Fruit fly (Drosophila melanogaster) whole organism, embryonic: ENCODE data around the gene CG15012.

ENCODE experiments used
- CG10979 ChIP-seq: fragments of 200-800 bp; sonication (Bioruptor generic); optimal IDR thresholded peaks from 2 replicates; lab custom pipeline; 2018; ENCODE audit warnings: missing biosample characterization, mild to moderate bottlenecking, missing genetic modification characterization, moderate library complexity
- CG12659 ChIP-seq: fragments of 200-800 bp; sonication (Bioruptor generic); optimal IDR thresholded peaks from 3 replicates; lab custom pipeline; 2017; ENCODE audit warnings: mild to moderate bottlenecking, missing biosample characterization, missing genetic modification reagents, missing genetic modification characterization
- CG17385 ChIP-seq: fragments of 200-800 bp; sonication (Bioruptor generic); optimal IDR thresholded peaks from 3 replicates; lab custom pipeline; 2018; ENCODE audit warnings: missing biosample characterization, mild to moderate bottlenecking, missing genetic modification characterization
- CG3065 ChIP-seq: fragments of 200-800 bp; sonication (Bioruptor generic); optimal IDR thresholded peaks from 2 replicates; lab custom pipeline; 2016; ENCODE audit warnings: missing biosample characterization, missing genetic modification characterization
- CG4360 ChIP-seq: fragments of 200-800 bp; sonication (Bioruptor generic); IDR thresholded peaks from 2 replicates; pipeline ENCODE4 v1.3.6; 2022; ENCODE audit warnings: missing biosample characterization, missing genetic modification characterization
- CG6813 ChIP-seq: fragments of 200-800 bp; sonication (Bioruptor generic); optimal IDR thresholded peaks from 2 replicates; lab custom pipeline; 2017; ENCODE audit warnings: missing biosample characterization, missing genetic modification characterization, mild to moderate bottlenecking, moderate library complexity, missing genetic modification reagents
- CG8478 ChIP-seq: fragments of >200 bp; optimal IDR thresholded peaks from 2 replicates; lab custom pipeline; 2018
- CG8924 ChIP-seq: fragments of 200-800 bp; optimal IDR thresholded peaks from 3 replicates; lab custom pipeline; 2019; ENCODE audit warnings: missing biosample characterization, mild to moderate bottlenecking, missing genetic modification characterization, moderate library complexity
- abd-A ChIP-seq: fragments of 200-800 bp; sonication (Bioruptor generic); optimal IDR thresholded peaks from 3 replicates; lab custom pipeline; 2019; ENCODE audit warnings: missing biosample characterization, mild to moderate bottlenecking, missing genetic modification characterization, moderate library complexity
- ato ChIP-seq: fragments of 200-800 bp; sonication (Bioruptor generic); IDR thresholded peaks from 2 replicates; pipeline ENCODE4 v1.3.6; 2022; ENCODE audit warnings: missing biosample characterization, missing genetic modification characterization; ENCODE audit not compliant: partially characterized antibody
- lola ChIP-seq, 3 experiments: fragments of >200 bp in 2 of 3; fragments of 200-800 bp in 1 of 3; sonication (Bioruptor generic) in 1 of 3; optimal IDR thresholded peaks; 2 replicates each; lab custom pipeline; 2017 to 2019; ENCODE audit warnings: missing biosample characterization in 3 of 3, missing genetic modification characterization in 3 of 3, mild to moderate bottlenecking in 1 of 3, moderate library complexity in 1 of 3
- otp ChIP-seq: fragments of 200-800 bp; sonication (Bioruptor generic); IDR thresholded peaks from 3 replicates; pipeline ENCODE4, ENCODE4 v1.3.6; 2022; ENCODE audit warnings: missing biosample characterization, missing genetic modification characterization
- repo ChIP-seq: fragments of 200-800 bp; sonication (Bioruptor generic); optimal IDR thresholded peaks from 2 replicates; lab custom pipeline; 2016; ENCODE audit warnings: missing biosample characterization, missing genetic modification characterization
- so ChIP-seq: fragments of 200-800 bp; sonication (Bioruptor generic); IDR thresholded peaks from 3 replicates; pipeline ENCODE4 v1.3.6; 2022; ENCODE audit warnings: missing biosample characterization, missing genetic modification characterization

dm6 chr3L:4267403-4267802 is 24.6 kb downstream of the CG15012 start, which contains the start of gene CG33764:
- TF ChIP-seq lola (GFP tag; optimal IDR thresholded peaks at IDR 0.05; lab: Kevin White, UChicago) (no peak), repo (GFP tag; lab: Kevin White, UChicago) (no peak), CG8478 (no peak), CG17385 (GFP tag; lab: Kevin White, UChicago) (no peak), abd-A (tag; lab: Kevin White, UChicago) (no peak), CG10979 (no peak), CG8924 (tag; lab: Kevin White, UChicago) (no peak), ato (GFP tag; lab: Robert Waterston, UW) (no peak), CG4360 (no peak), so (GFP tag; lab: Robert Waterston, UW) (no peak), otp (GFP tag; lab: Robert Waterston, UW) (no peak), CG3065 (GFP tag; lab: Kevin White, UChicago) (no peak), CG12659 (no peak), CG6813 (no peak)
